Fruit fly (Drosophila melanogaster) S2 (cell line): ENCODE results near the gene CAH7.

Experiments used
- CG8478 ChIP-seq: fragments of >200 bp; optimal IDR thresholded peaks from 2 replicates; lab custom pipeline; 2018
- CTCF ChIP-seq, 2 experiments: fragments of >200 bp; optimal IDR thresholded peaks; 2 replicates each; lab custom pipeline; 2018

- TF ChIP-seq CG8478 (lab: Kevin White, UChicago) = no peak
- no peak for TF ChIP-seq CTCF (optimal IDR thresholded peaks at IDR 0.05; lab: Kevin White, UChicago)
Measured at dm6 chr3R:10112195-10112594, at the start of gene CAH7.
